Worm (Caenorhabditis elegans) whole organism, midembryonic: ENCODE measurements around the gene rol-1.

Source experiments
- T22C8.4 ChIP-seq: fragments of 200-800 bp; sonication (Bioruptor generic); IDR thresholded peaks from 2 replicates; pipeline ENCODE4 v1.3.6; 2022; ENCODE audit warnings: missing genetic modification characterization, missing compliant biosample characterization
- flt-1 ChIP-seq: fragments of 200-800 bp; sonication (Bioruptor generic); IDR thresholded peaks from 2 replicates; pipeline ENCODE4 v1.3.6; 2022; ENCODE audit warnings: missing genetic modification characterization, missing compliant biosample characterization
- klf-2 ChIP-seq: fragments of 200-800 bp; sonication (Bioruptor generic); conservative IDR thresholded peaks from 2 replicates; pipeline ENCODE4 v1.3.6; 2022; ENCODE audit warnings: missing genetic modification reagents, missing genetic modification characterization, missing compliant biosample characterization
- ref-1 ChIP-seq: fragments of 200-800 bp; sonication (Bioruptor generic); conservative IDR thresholded peaks from 2 replicates; pipeline ENCODE4 v1.3.6; 2022; ENCODE audit warnings: missing genetic modification reagents, missing genetic modification characterization, missing compliant biosample characterization
- ztf-23 ChIP-seq: fragments of 200-800 bp; sonication (Bioruptor generic); IDR thresholded peaks from 2 replicates; pipeline ENCODE4 v1.3.6; 2022; ENCODE audit warnings: missing genetic modification reagents, missing genetic modification characterization, missing compliant biosample characterization
- ztf-29 ChIP-seq: fragments of 200-800 bp; sonication (Bioruptor generic); IDR thresholded peaks from 2 replicates; pipeline ENCODE4 v1.3.6; 2022; ENCODE audit warnings: missing genetic modification reagents, missing genetic modification characterization, missing compliant biosample characterization

DNA sequence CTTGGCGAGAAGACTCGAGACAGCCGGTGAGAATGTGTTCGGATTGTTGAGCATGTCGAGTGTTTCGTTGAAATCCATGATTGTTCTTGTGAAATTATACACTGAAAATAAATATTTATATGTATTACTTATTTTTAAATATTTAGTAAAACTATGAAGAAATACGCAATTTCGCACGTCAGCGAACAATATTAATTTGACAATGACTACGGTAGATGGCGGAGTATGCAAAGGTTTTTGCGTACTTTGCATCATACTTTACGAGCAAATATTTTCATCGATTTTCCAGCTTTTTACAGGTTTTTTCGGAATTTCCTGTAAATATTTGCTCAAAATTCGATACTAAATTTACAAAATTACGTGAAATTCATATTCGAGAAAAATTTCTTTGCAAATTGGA, 41.5 kb upstream of the rol-1 start, which contains the start of gene set-24:
- TF ChIP-seq ztf-23 (GFP tag; lab: Robert Waterston, UW) (no peak), ztf-29 (GFP tag; lab: Robert Waterston, UW) (no peak), flt-1 (no peak), klf-2 (GFP tag; lab: Robert Waterston, UW) (no peak), ref-1 (GFP tag; lab: Robert Waterston, UW) (no peak), T22C8.4 (GFP tag; lab: Robert Waterston, UW) (no peak)
